Worm (Caenorhabditis elegans) whole organism, L2 larva: ENCODE results near the gene ppfr-4.

ENCODE experiments used
- R02D3.7 ChIP-seq: fragments of 150-350 bp; optimal IDR thresholded peaks from 2 replicates; lab custom pipeline; 2014; ENCODE audit warnings: missing biosample characterization, missing genetic modification characterization
- aly-2 ChIP-seq: fragments of 150-350 bp; optimal IDR thresholded peaks from 2 replicates; lab custom pipeline; 2014; ENCODE audit warnings: missing biosample characterization, missing genetic modification characterization
- fos-1 ChIP-seq: fragments of 150-350 bp; optimal IDR thresholded peaks from 2 replicates; lab custom pipeline; 2014; ENCODE audit warnings: missing biosample characterization, missing genetic modification characterization
- skn-1 ChIP-seq: sonication (generic microtip); optimal IDR thresholded peaks from 2 replicates; lab custom pipeline; 2017; ENCODE audit warnings: missing biosample characterization, missing genetic modification characterization

DNA sequence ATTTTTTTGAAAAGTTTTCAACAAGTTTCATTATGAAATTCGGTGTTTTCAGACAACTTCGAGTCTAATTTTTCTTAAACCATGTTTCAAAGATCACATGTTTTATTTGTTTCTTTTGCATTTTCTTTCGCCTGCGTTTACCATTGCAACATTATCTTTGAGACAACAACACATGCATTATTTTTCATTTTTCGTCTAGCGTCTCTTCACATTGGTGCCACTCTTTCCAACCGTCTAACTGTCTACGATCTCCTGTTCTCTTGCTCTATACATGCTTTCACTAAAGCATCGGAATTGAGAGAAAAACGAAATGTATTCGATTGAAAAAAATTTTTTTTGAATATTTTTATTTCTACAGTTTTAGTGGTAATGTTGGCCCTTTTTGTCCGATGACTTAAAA is 41.2 kb upstream of the ppfr-4 start:
- no peak for TF ChIP-seq skn-1 (tag; lab: Kevin White, UChicago)
- no peak for TF ChIP-seq aly-2 (tag; lab: Kevin White, UChicago)
- peak; percentile 52 for TF ChIP-seq fos-1 (tag; lab: Kevin White, UChicago)
- TF ChIP-seq R02D3.7 = no peak
